Worm (Caenorhabditis elegans) whole organism, L2 larva: ENCODE results near the gene lido-17.

Experiments used
- nhr-129 ChIP-seq: fragments of 150-350 bp; optimal IDR thresholded peaks from 2 replicates; lab custom pipeline; 2014; ENCODE audit warnings: missing biosample characterization, missing genetic modification characterization
- unc-39 ChIP-seq: fragments of 150-350 bp; optimal IDR thresholded peaks from 2 replicates; lab custom pipeline; 2014; ENCODE audit warnings: missing biosample characterization, missing genetic modification characterization

- TF ChIP-seq unc-39 (tag; lab: Kevin White, UChicago) = no peak
- TF ChIP-seq nhr-129 (tag; lab: Kevin White, UChicago) = no peak
Measured at ce11 chrII:9431119-9431518, 38.5 kb upstream of the lido-17 start.
